Worm (Caenorhabditis elegans) whole organism, L3 larva: Measurements from ENCODE around the gene ZK354.2.

Experiments
- aly-2 ChIP-seq: fragments of 150-350 bp; optimal IDR thresholded peaks from 2 replicates; lab custom pipeline; 2014; ENCODE audit warnings: missing biosample characterization, missing genetic modification characterization
- ceh-82 ChIP-seq: fragments of 150-350 bp; optimal IDR thresholded peaks from 2 replicates; lab custom pipeline; 2014; ENCODE audit warnings: missing biosample characterization, missing genetic modification characterization
- elt-1 ChIP-seq: fragments of 150-350 bp; optimal IDR thresholded peaks from 2 replicates; lab custom pipeline; 2014; ENCODE audit warnings: missing biosample characterization, missing genetic modification characterization
- lin-39 ChIP-seq: fragments of 150-350 bp; optimal IDR thresholded peaks from 2 replicates; lab custom pipeline; 2018; ENCODE audit warnings: missing biosample characterization, missing genetic modification reagents, missing genetic modification characterization
- mml-1 ChIP-seq: fragments of 150-350 bp; sonication (generic microtip); optimal IDR thresholded peaks from 3 replicates; lab custom pipeline; 2014; ENCODE audit warnings: missing biosample characterization, missing genetic modification characterization
- nhr-11 ChIP-seq: fragments of 150-350 bp; optimal IDR thresholded peaks from 2 replicates; lab custom pipeline; 2014; ENCODE audit warnings: missing biosample characterization, missing genetic modification characterization
- nhr-23 ChIP-seq: fragments of 150-350 bp; optimal IDR thresholded peaks from 2 replicates; lab custom pipeline; 2014; ENCODE audit warnings: missing biosample characterization, missing genetic modification reagents, missing genetic modification characterization
- nhr-237 ChIP-seq: fragments of 150-350 bp; optimal IDR thresholded peaks from 2 replicates; lab custom pipeline; 2014; ENCODE audit warnings: missing biosample characterization, missing genetic modification characterization
- nhr-25 ChIP-seq: sonication (generic microtip); optimal IDR thresholded peaks from 2 replicates; lab custom pipeline; 2017; ENCODE audit warnings: missing biosample characterization, missing genetic modification characterization
- sea-2 ChIP-seq: fragments of 150-350 bp; sonication (generic microtip); optimal IDR thresholded peaks from 4 replicates; lab custom pipeline; 2014; ENCODE audit warnings: missing biosample characterization, missing genetic modification reagents, missing genetic modification characterization
- skn-1 ChIP-seq: fragments of 150-350 bp; optimal IDR thresholded peaks from 2 replicates; lab custom pipeline; 2014; ENCODE audit warnings: missing biosample characterization, missing genetic modification characterization
- unc-39 ChIP-seq: sonication (generic microtip); optimal IDR thresholded peaks from 4 replicates; lab custom pipeline; 2017; ENCODE audit warnings: missing biosample characterization, missing genetic modification characterization
- zag-1 ChIP-seq: fragments of 150-350 bp; optimal IDR thresholded peaks from 2 replicates; lab custom pipeline; 2014; ENCODE audit warnings: missing biosample characterization, missing genetic modification characterization

- no peak for TF ChIP-seq sea-2 (GFP tag; lab: Kevin White, UChicago)
- TF ChIP-seq unc-39 (tag; lab: Kevin White, UChicago) = no peak
- no peak for TF ChIP-seq nhr-11
- no peak for TF ChIP-seq mml-1 (tag; lab: Kevin White, UChicago)
- no peak for TF ChIP-seq nhr-23
- no peak for TF ChIP-seq elt-1 (tag; lab: Kevin White, UChicago)
- no peak for TF ChIP-seq ceh-82 (tag; lab: Kevin White, UChicago)
- no peak for TF ChIP-seq lin-39 (tag; lab: Kevin White, UChicago)
- TF ChIP-seq zag-1 (tag; lab: Kevin White, UChicago) = no peak
- TF ChIP-seq nhr-237 (tag; lab: Kevin White, UChicago) = no peak
- no peak for TF ChIP-seq nhr-25 (tag; lab: Kevin White, UChicago)
- TF ChIP-seq skn-1 (tag; lab: Kevin White, UChicago) = no peak
- no peak for TF ChIP-seq aly-2 (tag; lab: Kevin White, UChicago)
These were observed 40.7 kb upstream of the ZK354.2 start, which contains the start of gene F36H12.3 for ce11 chrIV:5272518-5272917.
